Worm (Caenorhabditis elegans) whole organism, L4/young adult: ENCODE results near the gene eppl-1.

Experiments
- W03F9.2 ChIP-seq: fragments of 150-350 bp; optimal IDR thresholded peaks from 2 replicates; lab custom pipeline; 2014; ENCODE audit warnings: missing biosample characterization, missing genetic modification characterization
- dao-5 ChIP-seq: sonication (generic microtip); optimal IDR thresholded peaks from 2 replicates; lab custom pipeline; 2016; ENCODE audit warnings: missing genotype, missing genetic modification characterization, moderate library complexity, missing compliant biosample characterization
- him-1 ChIP-seq: sonication (generic microtip); optimal IDR thresholded peaks from 2 replicates; lab custom pipeline; 2016; ENCODE audit warnings: missing genotype, missing genetic modification reagents, missing genetic modification characterization, missing compliant biosample characterization

- no peak for TF ChIP-seq dao-5 (tag; lab: Kevin White, UChicago)
- no peak for TF ChIP-seq him-1 (tag; lab: Kevin White, UChicago)
- TF ChIP-seq W03F9.2 = no peak
These were observed 1.0 kb downstream of the eppl-1 start for ce11 chrIV:8450534-8450933.
